Worm (Caenorhabditis elegans) whole organism, L2 larva: Measurements from ENCODE around the gene ZK180.7.

Source experiments
- dmd-4 ChIP-seq: sonication (generic microtip); optimal IDR thresholded peaks from 2 replicates; lab custom pipeline; 2017; ENCODE audit warnings: missing biosample characterization, missing genetic modification characterization
- elt-1 ChIP-seq: fragments of 150-350 bp; optimal IDR thresholded peaks from 2 replicates; lab custom pipeline; 2014; ENCODE audit warnings: missing biosample characterization, missing genetic modification characterization

DNA sequence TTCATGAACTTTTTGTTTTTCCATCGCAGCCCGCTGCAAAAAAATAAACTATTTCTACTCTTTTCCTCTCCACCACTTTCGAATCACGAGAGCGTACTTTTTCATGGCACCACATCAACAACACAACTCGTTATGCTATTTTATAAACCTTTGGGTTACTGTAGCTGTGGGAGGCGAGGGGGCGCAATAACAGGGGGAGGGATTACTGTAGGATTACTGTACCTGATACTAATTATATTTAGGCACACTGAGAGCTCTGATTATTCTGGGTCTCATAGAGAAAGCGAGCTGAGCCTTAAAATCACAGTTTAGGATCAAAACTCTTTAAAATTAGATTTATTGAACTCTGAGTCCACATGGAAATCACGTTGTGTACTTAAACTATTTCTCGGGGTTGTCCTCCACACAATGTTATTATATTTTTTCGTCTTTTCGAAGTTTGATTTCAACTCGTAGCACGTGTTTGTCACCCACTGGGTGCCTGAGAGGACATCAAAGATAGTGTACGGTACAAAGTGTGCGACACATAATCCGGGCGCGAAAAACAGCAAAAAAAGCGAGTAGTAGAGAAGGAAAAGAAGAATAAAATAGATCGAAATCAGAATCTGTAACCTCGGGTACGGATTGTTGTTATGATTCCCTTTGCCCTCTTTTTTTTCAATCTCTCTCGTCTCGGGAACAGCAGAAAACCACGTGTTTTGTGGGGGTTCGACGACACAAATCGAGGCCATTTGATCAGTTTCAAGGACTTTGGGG lies 17.7 kb upstream of the ZK180.7 start:
- TF ChIP-seq dmd-4 (tag; lab: Kevin White, UChicago) (no peak), elt-1 (tag; lab: Kevin White, UChicago) (no peak)
